Worm (Caenorhabditis elegans) whole organism, L3 larva: ENCODE measurements around the gene knl-1.

Experiments used
- R02D3.7 ChIP-seq: fragments of 150-350 bp; optimal IDR thresholded peaks from 2 replicates; lab custom pipeline; 2014; ENCODE audit warnings: missing biosample characterization, missing genetic modification characterization
- elt-1 ChIP-seq: fragments of 150-350 bp; optimal IDR thresholded peaks from 2 replicates; lab custom pipeline; 2014; ENCODE audit warnings: missing biosample characterization, missing genetic modification characterization
- lin-15B ChIP-seq: fragments of 150-350 bp; optimal IDR thresholded peaks from 2 replicates; lab custom pipeline; 2014; ENCODE audit warnings: missing biosample characterization, missing genetic modification characterization
- lin-39 ChIP-seq: fragments of 150-350 bp; optimal IDR thresholded peaks from 2 replicates; lab custom pipeline; 2018; ENCODE audit warnings: missing biosample characterization, missing genetic modification reagents, missing genetic modification characterization
- nfya-1 ChIP-seq: sonication (generic microtip); optimal IDR thresholded peaks from 2 replicates; lab custom pipeline; 2017; ENCODE audit warnings: missing genetic modification characterization, mild to moderate bottlenecking, missing compliant biosample characterization, antibody characterized with exemption, moderate library complexity; ENCODE audit not compliant: insufficient read depth
- nhr-12 ChIP-seq: fragments of 150-350 bp; optimal IDR thresholded peaks from 2 replicates; lab custom pipeline; 2014; ENCODE audit warnings: missing biosample characterization, missing genetic modification characterization
- pha-4 ChIP-seq: fragments of 150-350 bp; optimal IDR thresholded peaks from 2 replicates; lab custom pipeline; 2014; ENCODE audit warnings: missing biosample characterization, missing genetic modification reagents, missing genetic modification characterization
- snpc-4 ChIP-seq: fragments of 150-350 bp; optimal IDR thresholded peaks from 2 replicates; lab custom pipeline; 2014; ENCODE audit warnings: missing biosample characterization, missing genetic modification characterization
- unc-39 ChIP-seq: sonication (generic microtip); optimal IDR thresholded peaks from 4 replicates; lab custom pipeline; 2017; ENCODE audit warnings: missing biosample characterization, missing genetic modification characterization
- unc-62 ChIP-seq: fragments of 150-350 bp; sonication (generic microtip); optimal IDR thresholded peaks from 4 replicates; lab custom pipeline; 2014; ENCODE audit warnings: missing biosample characterization, missing genetic modification reagents, missing genetic modification characterization
- ztf-11 ChIP-seq: fragments of 150-350 bp; optimal IDR thresholded peaks from 2 replicates; lab custom pipeline; 2014; ENCODE audit warnings: missing biosample characterization, missing genetic modification characterization

DNA sequence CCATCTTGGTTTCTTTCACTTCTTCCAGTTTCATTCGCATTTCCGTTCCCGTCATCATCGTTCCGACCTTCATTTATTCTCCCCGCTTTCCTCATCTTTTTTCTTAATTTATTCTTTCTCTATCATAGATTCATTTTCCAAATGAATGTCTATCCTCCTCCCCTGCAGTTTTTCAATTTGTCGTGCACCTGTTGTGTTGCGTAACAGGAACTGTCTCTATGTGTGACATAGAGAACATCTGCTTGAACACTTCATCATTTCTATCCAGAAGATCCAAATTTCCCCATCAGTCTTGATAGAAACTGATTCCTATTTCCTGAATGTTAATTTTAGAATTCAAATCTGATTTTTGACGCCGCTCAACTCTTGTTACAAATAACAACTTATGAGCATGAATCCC is 33.1 kb downstream of the knl-1 start:
- TF ChIP-seq nfya-1 (tag; lab: Kevin White, UChicago) (no peak), pha-4 (tag; lab: Kevin White, UChicago) (no peak), nhr-12 (tag; lab: Kevin White, UChicago) (no peak), ztf-11 (tag; lab: Kevin White, UChicago) (no peak), lin-15B (tag; lab: Kevin White, UChicago) (no peak), R02D3.7 (tag; lab: Kevin White, UChicago) (no peak), elt-1 (tag; lab: Kevin White, UChicago) (no peak), unc-39 (tag; lab: Kevin White, UChicago) (no peak), snpc-4 (tag; lab: Kevin White, UChicago) (no peak), unc-62 (GFP tag; lab: Kevin White, UChicago) (no peak), lin-39 (no peak)
